Fruit fly (Drosophila melanogaster): ENCODE data around the gene CG4199.
A peak's percentile ranks its signal among the peaks of the same experiment; 100 is the strongest.

The CG4199 gene

DNA sequence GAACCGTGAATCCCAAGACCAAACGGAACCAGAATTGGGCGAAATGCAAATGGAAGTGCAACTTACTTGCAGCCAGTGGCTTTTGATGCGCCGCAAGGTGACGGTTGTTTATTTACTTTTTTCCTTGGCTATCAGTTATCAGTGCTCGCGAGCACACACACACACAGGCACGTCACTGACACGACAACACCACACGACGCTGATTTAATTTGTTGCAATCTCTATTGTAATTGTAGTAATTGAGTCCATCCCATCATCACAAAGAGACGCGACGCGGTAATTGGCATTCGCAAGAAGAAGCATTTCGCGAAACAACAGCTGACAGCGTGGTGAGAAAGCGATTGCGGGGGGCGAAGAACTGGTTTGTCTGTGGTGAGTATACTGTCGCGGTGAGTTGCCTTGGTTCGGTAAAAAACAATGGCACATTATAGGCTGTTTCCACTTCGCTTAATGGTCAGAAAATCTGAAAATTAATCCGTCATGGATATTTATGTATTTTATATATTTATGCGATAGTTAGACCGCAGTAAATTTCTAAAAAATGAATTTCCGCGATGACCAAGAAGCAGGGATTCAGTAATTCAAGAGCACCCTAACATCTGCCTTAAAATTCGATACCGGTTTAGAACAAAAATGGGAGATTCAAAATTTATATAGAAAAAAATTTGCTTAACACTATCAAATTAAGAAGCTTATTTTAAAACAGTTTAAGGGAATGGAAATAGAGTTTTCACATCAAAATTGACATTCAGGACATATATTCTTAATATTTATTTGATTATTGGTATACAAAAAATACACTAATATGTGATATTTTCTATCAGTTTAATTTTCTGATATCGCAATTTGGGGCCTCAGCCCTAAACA, 31.1 kb downstream of the CG4199 start, which contains the start of the genes Actn and usp (continued):
- TF ChIP-seq dimm (GFP tag; IDR thresholded peaks at IDR 0.05): no peak
- peak in 1 of 2 experiments; percentile 8 for TF ChIP-seq dpn (GFP tag; optimal IDR thresholded peaks at IDR 0.05)
- TF ChIP-seq crp (GFP tag; optimal IDR thresholded peaks at IDR 0.05): peak in 1 of 2 experiments; percentile 82
- peak; percentile 49 for TF ChIP-seq CG1603 (tag; optimal IDR thresholded peaks at IDR 0.05)
- TF ChIP-seq ssp (GFP tag; IDR thresholded peaks at IDR 0.05): peak; percentile 92
- TF ChIP-seq CG7839 (tag; optimal IDR thresholded peaks at IDR 0.05): peak; percentile 47
- TF ChIP-seq CG14710 (tag; optimal IDR thresholded peaks at IDR 0.05): peak; percentile 47
- peak; percentile 42; the same call in 1 of the 2 replicates for TF ChIP-seq Xrp1 (GFP tag; IDR thresholded peaks at IDR 0.05)
- peak; percentile 43 for TF ChIP-seq unpg (GFP tag; optimal IDR thresholded peaks at IDR 0.05)
- peak; percentile 29 for TF ChIP-seq cg (GFP tag; optimal IDR thresholded peaks at IDR 0.05)
- peak; percentile 23 for TF ChIP-seq ind (GFP tag; optimal IDR thresholded peaks at IDR 0.05)
- TF ChIP-seq CG12155 (GFP tag; optimal IDR thresholded peaks at IDR 0.05): peak; percentile 18
- TF ChIP-seq lilli (GFP tag; optimal IDR thresholded peaks at IDR 0.05): peak; percentile 43
- TF ChIP-seq sisA (GFP tag; IDR thresholded peaks at IDR 0.05): no peak
- TF ChIP-seq CG18262 (tag; optimal IDR thresholded peaks at IDR 0.05): peak; percentile 33
- TF ChIP-seq D19A (tag; optimal IDR thresholded peaks at IDR 0.05): peak; percentile 40
- peak; percentile 16 for TF ChIP-seq CG15479 (GFP tag; optimal IDR thresholded peaks at IDR 0.05)
- TF ChIP-seq CG9932 (GFP tag; IDR thresholded peaks at IDR 0.05): peak; percentile 16; the same call in 1 of the 2 replicates
- TF ChIP-seq tin (GFP tag; optimal IDR thresholded peaks at IDR 0.05): no peak
- TF ChIP-seq Nf-YC (tag; optimal IDR thresholded peaks at IDR 0.05): peak; percentile 16
- peak; percentile 28 for TF ChIP-seq PHDP (tag; optimal IDR thresholded peaks at IDR 0.05)
- TF ChIP-seq sug (tag; optimal IDR thresholded peaks at IDR 0.05): peak; percentile 95
- TF ChIP-seq oc (tag; optimal IDR thresholded peaks at IDR 0.05): peak; percentile 11
- peak; percentile 38 for TF ChIP-seq zen (tag; optimal IDR thresholded peaks at IDR 0.05)
- TF ChIP-seq Ssrp (tag; optimal IDR thresholded peaks at IDR 0.05): no peak
- TF ChIP-seq CG15011 (GFP tag; optimal IDR thresholded peaks at IDR 0.05): no peak
- no peak for TF ChIP-seq Nf-YB (GFP tag; optimal IDR thresholded peaks at IDR 0.05)
- no peak for TF ChIP-seq CG8290 (GFP tag; optimal IDR thresholded peaks at IDR 0.05)
- peak in 1 of 2 experiments; percentile 57 for TF ChIP-seq CG8290 (tag; optimal IDR thresholded peaks at IDR 0.05)
- TF ChIP-seq CG10979 (tag; optimal IDR thresholded peaks at IDR 0.05): peak; percentile 35
- peak; percentile 26 for TF ChIP-seq CG2120 (GFP tag; optimal IDR thresholded peaks at IDR 0.05)
- TF ChIP-seq CG9817 (tag; optimal IDR thresholded peaks at IDR 0.05): no peak
- TF ChIP-seq seq (GFP tag; IDR thresholded peaks at IDR 0.05): 0 out of 2 replicates have a peak, but pooled peaks have one; percentile 10
- TF ChIP-seq gsb (GFP tag; IDR thresholded peaks at IDR 0.05): no peak
- TF ChIP-seq zfh1 (GFP tag; IDR thresholded peaks at IDR 0.05): peak; percentile 13; the same call in 1 of the 3 replicates
- TF ChIP-seq nerfin-1 (tag; optimal IDR thresholded peaks at IDR 0.05): no peak
- peak; percentile 10 for TF ChIP-seq gfzf (GFP tag; optimal IDR thresholded peaks at IDR 0.05)
- TF ChIP-seq mirr (GFP tag; optimal IDR thresholded peaks at IDR 0.05): peak; percentile 2
- peak; percentile 58 for TF ChIP-seq gsb-n (tag; optimal IDR thresholded peaks at IDR 0.05)
- no peak for TF ChIP-seq Kr (GFP tag; optimal IDR thresholded peaks at IDR 0.05)
- no peak for TF ChIP-seq ttk (GFP tag; IDR thresholded peaks at IDR 0.05)
- TF ChIP-seq esg (GFP tag; conservative IDR thresholded peaks at IDR 0.05): no peak
- TF ChIP-seq tx (GFP tag; optimal IDR thresholded peaks at IDR 0.05): no peak
- peak in 1 of 2 experiments; percentile 28 for TF ChIP-seq Hr51 (GFP tag; optimal IDR thresholded peaks at IDR 0.05)
- TF ChIP-seq HmgZ (tag; optimal IDR thresholded peaks at IDR 0.05): peak; percentile 30
- TF ChIP-seq Hr3 (GFP tag; optimal IDR thresholded peaks at IDR 0.05): peak; percentile 0
- TF ChIP-seq Rfx (GFP tag; IDR thresholded peaks at IDR 0.05): peak; percentile 42; the same call in 1 of the 2 replicates

Measured in whole organism, embryonic.